Fruit fly (Drosophila melanogaster): ENCODE results near the gene CG1578.

CG1578 gene

DNA sequence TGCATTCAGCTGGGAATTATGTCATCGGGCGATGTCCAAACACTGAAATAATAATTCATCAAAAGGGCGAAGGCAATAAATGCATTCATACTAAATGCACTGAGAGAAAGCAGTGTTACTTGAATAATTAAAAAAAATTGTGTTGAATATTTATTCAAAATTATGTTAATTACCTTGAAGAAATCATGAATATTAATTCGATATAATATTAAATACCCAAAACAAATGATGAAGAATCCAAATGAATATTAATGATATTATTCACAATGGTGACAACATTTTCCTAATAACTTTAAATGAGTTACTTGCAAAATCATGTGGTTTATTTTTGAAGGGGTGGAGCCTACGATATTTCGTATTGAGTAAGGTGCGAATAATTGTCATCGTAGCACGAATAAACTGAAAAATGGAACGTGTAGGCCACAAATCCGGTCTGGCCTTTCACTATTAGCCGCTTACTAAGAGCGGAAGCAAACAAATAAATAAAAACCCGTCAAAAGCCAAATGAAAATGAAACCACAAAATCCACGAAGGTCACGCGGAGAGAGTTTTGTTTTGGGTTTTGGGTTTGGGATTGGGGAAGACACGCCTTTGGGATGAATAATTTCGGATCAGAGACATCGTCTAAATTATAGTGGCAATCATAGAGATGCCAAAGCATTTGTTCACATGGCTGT is 25.5 kb upstream of the CG1578 start (continued):
- no peak for TF ChIP-seq CG4854 (GFP tag; optimal IDR thresholded peaks at IDR 0.05)
- TF ChIP-seq CG17829 (tag; optimal IDR thresholded peaks at IDR 0.05): peak; percentile 7
- TF ChIP-seq CG16813 (GFP tag; IDR thresholded peaks at IDR 0.05; ENCODE audit: partially characterized antibody): no peak
- no peak for TF ChIP-seq chn (GFP tag; optimal IDR thresholded peaks at IDR 0.05)
- TF ChIP-seq grn (GFP tag; optimal IDR thresholded peaks at IDR 0.05): no peak
- no peak for TF ChIP-seq CG13287 (GFP tag; IDR thresholded peaks at IDR 0.05; ENCODE audit: partially characterized antibody)
- TF ChIP-seq inv (GFP tag; IDR thresholded peaks at IDR 0.05; ENCODE audit: partially characterized antibody): no peak
- no peak for TF ChIP-seq CG6175 (GFP tag; IDR thresholded peaks at IDR 0.05)
- no peak for TF ChIP-seq cwo (GFP tag; optimal IDR thresholded peaks at IDR 0.05)
- TF ChIP-seq Fer2 (tag; optimal IDR thresholded peaks at IDR 0.05): no peak
- TF ChIP-seq CG10321 (GFP tag; IDR thresholded peaks at IDR 0.05): no peak
- TF ChIP-seq Asciz (GFP tag; optimal IDR thresholded peaks at IDR 0.05): peak; percentile 48
- peak; percentile 6 for TF ChIP-seq CG8388 (GFP tag; optimal IDR thresholded peaks at IDR 0.05)
- TF ChIP-seq luna (GFP tag; optimal IDR thresholded peaks at IDR 0.05): no peak
- TF ChIP-seq ac (GFP tag; optimal IDR thresholded peaks at IDR 0.05): no peak
- TF ChIP-seq kay (GFP tag; optimal IDR thresholded peaks at IDR 0.05): no peak
- peak; percentile 32 for TF ChIP-seq CG7839 (tag; optimal IDR thresholded peaks at IDR 0.05)
- TF ChIP-seq bsh (GFP tag; optimal IDR thresholded peaks at IDR 0.05): no peak
- TF ChIP-seq pan (optimal IDR thresholded peaks at IDR 0.05): no peak
- no peak for TF ChIP-seq pan (GFP tag; optimal IDR thresholded peaks at IDR 0.05 in 1 of 2, IDR thresholded peaks at IDR 0.05 in 1 of 2)
- peak; percentile 71 for TF ChIP-seq dmrt99B (tag; optimal IDR thresholded peaks at IDR 0.05)
- peak; percentile 59 for TF ChIP-seq phol (tag; optimal IDR thresholded peaks at IDR 0.05)
- TF ChIP-seq CG15269 (tag; optimal IDR thresholded peaks at IDR 0.05): peak; percentile 13
- no peak for TF ChIP-seq crol (GFP tag; IDR thresholded peaks at IDR 0.05)
- no peak for TF ChIP-seq Dek (tag; optimal IDR thresholded peaks at IDR 0.05)
- TF ChIP-seq Myb (GFP tag; optimal IDR thresholded peaks at IDR 0.05): no peak
- no peak for TF ChIP-seq Hmr (GFP tag; optimal IDR thresholded peaks at IDR 0.05)
- no peak for TF ChIP-seq CG6654 (GFP tag; optimal IDR thresholded peaks at IDR 0.05)
- TF ChIP-seq CG17361 (GFP tag; IDR thresholded peaks at IDR 0.05): peak; percentile 58; the same call in 2 of the 3 replicates
- TF ChIP-seq NfI (GFP tag; optimal IDR thresholded peaks at IDR 0.05): no peak
- TF ChIP-seq tap (tag; optimal IDR thresholded peaks at IDR 0.05): peak; percentile 37
- no peak for TF ChIP-seq dimm (GFP tag; IDR thresholded peaks at IDR 0.05)
- TF ChIP-seq wdn (GFP tag; IDR thresholded peaks at IDR 0.05): no peak
- TF ChIP-seq Hr3 (GFP tag; optimal IDR thresholded peaks at IDR 0.05): no peak
- TF ChIP-seq slp2 (GFP tag; optimal IDR thresholded peaks at IDR 0.05): no peak
- TF ChIP-seq sr (GFP tag; IDR thresholded peaks at IDR 0.05): no peak
- TF ChIP-seq Ravus (GFP tag; IDR thresholded peaks at IDR 0.05): no peak
- no peak for TF ChIP-seq CG12155 (GFP tag; optimal IDR thresholded peaks at IDR 0.05)
- no peak for TF ChIP-seq HLH4C (GFP tag; IDR thresholded peaks at IDR 0.05; ENCODE audit: partially characterized antibody)
- TF ChIP-seq CG9797 (GFP tag; optimal IDR thresholded peaks at IDR 0.05): no peak
- no peak for TF ChIP-seq Hand (GFP tag; optimal IDR thresholded peaks at IDR 0.05)
- no peak for TF ChIP-seq ap (GFP tag; IDR thresholded peaks at IDR 0.05)
- TF ChIP-seq ATbp (GFP tag; optimal IDR thresholded peaks at IDR 0.05): peak; percentile 28
- TF ChIP-seq HHEX (GFP tag; optimal IDR thresholded peaks at IDR 0.05): no peak

All from whole organism, embryonic.